Worm (Caenorhabditis elegans) whole organism, L3 larva: Measurements from ENCODE around the gene fbxb-11.

Source experiments
- lin-39 ChIP-seq: fragments of 150-350 bp; optimal IDR thresholded peaks from 2 replicates; lab custom pipeline; 2018; ENCODE audit warnings: missing biosample characterization, missing genetic modification reagents, missing genetic modification characterization
- unc-39 ChIP-seq: sonication (generic microtip); optimal IDR thresholded peaks from 4 replicates; lab custom pipeline; 2017; ENCODE audit warnings: missing biosample characterization, missing genetic modification characterization
- unc-62 ChIP-seq: fragments of 150-350 bp; sonication (generic microtip); optimal IDR thresholded peaks from 4 replicates; lab custom pipeline; 2014; ENCODE audit warnings: missing biosample characterization, missing genetic modification reagents, missing genetic modification characterization

DNA sequence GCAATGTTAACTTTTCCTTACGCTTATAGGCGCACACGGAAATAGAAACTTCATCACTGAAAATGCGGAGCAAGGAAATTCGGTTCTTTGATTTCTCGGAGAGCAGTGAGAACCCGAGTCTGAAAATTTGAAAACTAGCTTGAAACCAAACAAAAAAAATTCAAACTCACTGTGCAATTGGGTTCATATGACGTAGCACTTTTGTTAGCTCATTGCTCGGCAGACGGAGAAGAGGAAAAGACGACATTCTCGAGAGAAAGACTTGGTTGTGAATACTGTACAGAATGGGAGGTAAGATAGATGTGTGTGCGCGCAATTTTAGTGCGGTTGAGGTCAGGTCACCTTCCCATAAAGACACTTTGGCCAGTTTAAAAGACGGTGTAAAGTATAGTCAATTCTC lies 26.0 kb downstream of the fbxb-11 start, which contains the start of the genes F36H5.13 and F36H5.8:
- TF ChIP-seq unc-62 (no peak), unc-39 (tag; lab: Kevin White, UChicago) (no peak), lin-39 (tag; lab: Kevin White, UChicago) (no peak)
